Worm (Caenorhabditis elegans) whole organism, L3 larva: ENCODE results near the gene srx-130.

Source experiments
- ceh-82 ChIP-seq: fragments of 150-350 bp; optimal IDR thresholded peaks from 2 replicates; lab custom pipeline; 2014; ENCODE audit warnings: missing biosample characterization, missing genetic modification characterization
- nhr-28 ChIP-seq: fragments of 150-350 bp; optimal IDR thresholded peaks from 2 replicates; lab custom pipeline; 2014; ENCODE audit warnings: missing biosample characterization, missing genetic modification characterization

DNA sequence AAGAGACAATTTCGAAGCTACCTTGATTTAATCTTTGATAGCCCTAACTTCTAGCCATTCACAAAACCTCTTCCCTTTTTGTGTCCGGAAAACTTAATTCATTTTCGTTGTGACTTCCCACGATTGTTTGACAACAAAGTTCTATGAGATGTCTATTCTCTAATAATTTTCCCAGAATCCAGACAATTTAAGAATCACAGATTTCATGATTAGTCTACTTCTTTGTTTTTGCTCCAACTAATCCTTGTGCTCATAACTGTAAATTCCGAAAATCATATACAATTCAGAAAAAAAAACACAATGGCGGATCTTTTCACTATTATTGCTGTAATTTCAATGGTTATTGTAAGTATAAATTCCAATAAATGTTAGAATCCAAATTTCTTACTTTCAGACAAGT, 19.3 kb downstream of the srx-130 start, which contains the start of gene srx-137:
- TF ChIP-seq nhr-28 (tag; lab: Kevin White, UChicago) (no peak), ceh-82 (no peak)
